Fruit fly (Drosophila melanogaster) S2 (cell line): ENCODE results near the gene Pino.

Experiments
- CG8478 ChIP-seq: fragments of >200 bp; optimal IDR thresholded peaks from 2 replicates; lab custom pipeline; 2018
- CTCF ChIP-seq, 2 experiments: fragments of >200 bp; optimal IDR thresholded peaks; 2 replicates each; lab custom pipeline; 2018

DNA sequence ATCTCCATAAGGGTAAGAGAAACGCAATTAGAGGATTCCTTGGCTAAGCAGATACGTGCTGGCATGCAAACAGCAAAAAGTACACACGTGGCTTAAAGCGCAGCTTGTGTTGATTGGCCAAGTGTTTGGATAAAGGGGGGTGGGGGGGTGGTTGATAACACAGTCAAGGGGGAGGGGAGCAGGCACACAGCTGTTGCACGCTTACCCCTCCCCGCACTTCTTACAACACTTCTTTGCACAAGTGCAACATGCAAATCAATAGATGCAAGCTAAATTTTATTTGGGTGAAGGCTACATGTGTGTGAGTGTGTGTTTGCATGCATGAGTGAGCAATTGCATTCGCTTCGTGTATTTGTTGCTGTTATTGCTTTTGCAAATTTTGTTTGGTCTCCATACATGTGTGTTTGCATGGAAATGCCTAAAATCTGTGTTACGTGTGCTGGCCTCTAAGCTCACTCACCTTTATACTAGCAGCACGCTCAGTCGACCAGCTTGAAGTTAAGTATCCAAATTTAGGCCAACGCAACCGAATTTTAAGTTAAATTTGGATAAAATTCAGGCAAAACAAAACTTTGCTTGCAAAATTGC, 315 bp downstream of the Pino start:
- TF ChIP-seq CTCF (optimal IDR thresholded peaks at IDR 0.05; lab: Kevin White, UChicago) (no peak), CG8478 (lab: Kevin White, UChicago) (no peak)
